Fruit fly (Drosophila melanogaster): ENCODE results near the gene SLC5A11.

The SLC5A11 gene

DNA sequence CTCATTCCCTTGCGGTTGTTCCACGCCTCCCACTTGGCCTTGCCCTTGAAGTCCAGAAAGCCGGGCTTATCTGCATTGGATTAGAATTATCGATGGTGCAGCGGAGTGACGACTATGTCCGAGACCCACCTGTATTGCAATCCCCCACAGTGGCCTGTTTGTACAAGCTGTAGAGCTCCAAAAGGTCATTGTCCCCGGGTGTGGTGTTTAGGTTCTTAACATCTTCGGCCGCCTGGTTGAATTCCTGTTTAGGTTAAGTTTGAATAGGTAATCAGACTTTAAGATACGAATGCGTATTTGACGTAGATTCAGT lies 43.0 kb downstream of the SLC5A11 start:
- TF ChIP-seq GATAd (GFP tag; optimal IDR thresholded peaks at IDR 0.05) (no peak), N (GFP tag; optimal IDR thresholded peaks at IDR 0.05) (no peak), Dif (GFP tag; optimal IDR thresholded peaks at IDR 0.05; ENCODE audit: partially characterized antibody) (no peak), pan (optimal IDR thresholded peaks at IDR 0.05) (no peak), Dfd (GFP tag; optimal IDR thresholded peaks at IDR 0.05) (no peak), Rel (GFP tag; optimal IDR thresholded peaks at IDR 0.05) (no peak), Rel (tag; optimal IDR thresholded peaks at IDR 0.05) (no peak), h (GFP tag; optimal IDR thresholded peaks at IDR 0.05) (no peak), psq (GFP tag; optimal IDR thresholded peaks at IDR 0.05) (no peak), CrebA (GFP tag; optimal IDR thresholded peaks at IDR 0.05; ENCODE audit: borderline replicate concordance) (no peak), Hr78 (GFP tag; optimal IDR thresholded peaks at IDR 0.05) (no peak), Hr83 (GFP tag; optimal IDR thresholded peaks at IDR 0.05; ENCODE audit: poor library complexity, severe bottlenecking) (no peak), ey (GFP tag; optimal IDR thresholded peaks at IDR 0.05) (no peak), OdsH (GFP tag; optimal IDR thresholded peaks at IDR 0.05) (no peak), sv (GFP tag; optimal IDR thresholded peaks at IDR 0.05) (no peak), dmrt93B (GFP tag; optimal IDR thresholded peaks at IDR 0.05) (no peak), tai (GFP tag; optimal IDR thresholded peaks at IDR 0.05) (no peak)

DNA sequence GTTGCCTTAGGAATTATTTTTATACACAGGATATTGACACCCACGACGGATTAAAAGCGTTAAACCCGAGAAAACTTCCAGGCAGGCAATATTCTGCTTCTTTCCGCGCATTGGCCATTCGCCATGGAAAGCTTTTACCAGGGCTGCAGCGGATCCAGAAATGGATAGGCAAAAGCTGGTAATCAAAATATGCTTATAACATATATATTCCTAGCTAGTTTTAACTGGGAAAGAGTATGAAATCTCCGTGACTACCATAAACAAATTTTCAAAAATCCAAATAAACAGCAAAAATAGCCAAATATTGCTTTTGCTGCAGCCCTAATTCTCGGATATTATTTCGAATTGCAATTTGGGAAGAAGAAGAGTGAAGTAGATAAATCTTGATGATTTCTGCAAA lies 45.4 kb downstream of the SLC5A11 start, which contains the start of the genes PAPLA1 and Rbsn-5:
TSS of gene PAPLA1 (minus strand) at position 141 of the 400 bp plus-strand sequence.
TSS of gene Rbsn-5 (plus strand) at position 335 of the 400 bp plus-strand sequence.
- TF ChIP-seq foxo (GFP tag; optimal IDR thresholded peaks at IDR 0.05) (peak; percentile 51 to 97), dmrt93B (GFP tag; optimal IDR thresholded peaks at IDR 0.05) (peak; percentile 84), br (GFP tag; optimal IDR thresholded peaks at IDR 0.05) (peak; percentile 96), brk (GFP tag; optimal IDR thresholded peaks at IDR 0.05) (peak; percentile 93), Myc (optimal IDR thresholded peaks at IDR 0.05) (peak; percentile 71), Hr78 (GFP tag; optimal IDR thresholded peaks at IDR 0.05) (no peak), rgr (GFP tag; optimal IDR thresholded peaks at IDR 0.05) (peak; percentile 96), woc (GFP tag; optimal IDR thresholded peaks at IDR 0.05) (peak; percentile 95), sv (GFP tag; optimal IDR thresholded peaks at IDR 0.05) (peak; percentile 92), dl (GFP tag; optimal IDR thresholded peaks at IDR 0.05; ENCODE audit: insufficient read depth in 1 of 2, partially characterized antibody in 2 of 2) (no peak), CG9705 (GFP tag; optimal IDR thresholded peaks at IDR 0.05) (peak; percentile 94), Mio (GFP tag; optimal IDR thresholded peaks at IDR 0.05) (peak; percentile 52), Jra (GFP tag; optimal IDR thresholded peaks at IDR 0.05) (peak; percentile 96), fru (GFP tag; optimal IDR thresholded peaks at IDR 0.05) (peak; percentile 95), Hnf4 (GFP tag; optimal IDR thresholded peaks at IDR 0.05) (peak; percentile 97), Abd-B (GFP tag; optimal IDR thresholded peaks at IDR 0.05) (no peak), Hr83 (GFP tag; optimal IDR thresholded peaks at IDR 0.05; ENCODE audit: poor library complexity, severe bottlenecking) (peak; percentile 93), Sp1 (GFP tag; optimal IDR thresholded peaks at IDR 0.05) (peak; percentile 93), sage (GFP tag; optimal IDR thresholded peaks at IDR 0.05) (no peak), ey (GFP tag; optimal IDR thresholded peaks at IDR 0.05) (peak; percentile 95), Rel (GFP tag; optimal IDR thresholded peaks at IDR 0.05) (no peak), Rel (tag; optimal IDR thresholded peaks at IDR 0.05) (peak; percentile 81), OdsH (GFP tag; optimal IDR thresholded peaks at IDR 0.05) (peak; percentile 93), h (GFP tag; optimal IDR thresholded peaks at IDR 0.05) (peak; percentile 97), dsf (GFP tag; optimal IDR thresholded peaks at IDR 0.05; ENCODE audit: borderline replicate concordance) (peak; percentile 91), N (GFP tag; optimal IDR thresholded peaks at IDR 0.05) (no peak), HLH106 (tag; optimal IDR thresholded peaks at IDR 0.05) (peak; percentile 96), CG32264 (GFP tag; optimal IDR thresholded peaks at IDR 0.05) (peak; percentile 84), tai (GFP tag; optimal IDR thresholded peaks at IDR 0.05) (peak; percentile 97), Vsx2 (GFP tag; optimal IDR thresholded peaks at IDR 0.05; ENCODE audit: partially characterized antibody) (no peak), CrebA (GFP tag; optimal IDR thresholded peaks at IDR 0.05; ENCODE audit: borderline replicate concordance) (no peak), pan (optimal IDR thresholded peaks at IDR 0.05) (no peak), GATAd (GFP tag; optimal IDR thresholded peaks at IDR 0.05) (peak; percentile 83), psq (GFP tag; optimal IDR thresholded peaks at IDR 0.05) (peak; percentile 86)

DNA sequence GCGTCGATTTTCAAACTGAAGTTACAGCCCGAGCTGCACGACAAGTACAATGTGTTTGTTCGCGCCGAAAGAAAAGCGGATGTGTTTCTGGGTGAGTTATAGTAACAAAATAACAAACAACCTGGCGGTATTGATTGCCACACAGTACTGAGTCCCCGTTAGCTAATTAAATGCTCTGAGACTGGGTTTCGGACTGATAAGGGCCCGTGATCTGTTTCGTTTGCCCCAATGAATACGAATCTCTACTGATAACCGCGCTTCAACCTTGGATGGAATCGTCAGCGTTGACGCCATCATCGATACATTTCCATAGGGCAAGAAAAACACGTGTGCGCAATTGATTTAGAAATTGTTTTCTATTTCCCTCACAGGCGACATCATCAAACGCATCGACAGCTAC lies 47.8 kb downstream of the SLC5A11 start:
- TF ChIP-seq Hnf4 (GFP tag; optimal IDR thresholded peaks at IDR 0.05): no peak
- no peak for TF ChIP-seq jim (GFP tag; optimal IDR thresholded peaks at IDR 0.05)
- no peak for TF ChIP-seq rgr (GFP tag; optimal IDR thresholded peaks at IDR 0.05)
- no peak for TF ChIP-seq Rel (GFP tag; optimal IDR thresholded peaks at IDR 0.05)
- peak; percentile 4 for TF ChIP-seq Rel (tag; optimal IDR thresholded peaks at IDR 0.05)

Measured in whole organism, wandering third instar larva.